Worm (Caenorhabditis elegans) whole organism, L4 larva: ENCODE results near the gene lin-9.

Experiments
- F37D6.2 ChIP-seq: sonication (generic microtip); optimal IDR thresholded peaks from 2 replicates; lab custom pipeline; 2016; ENCODE audit warnings: mild to moderate bottlenecking, missing genetic modification characterization, missing compliant biosample characterization
- ceh-28 ChIP-seq: fragments of 150-350 bp; optimal IDR thresholded peaks from 2 replicates; lab custom pipeline; 2014; ENCODE audit warnings: missing biosample characterization, missing genetic modification reagents, missing genetic modification characterization
- cey-2 ChIP-seq: sonication (generic microtip); optimal IDR thresholded peaks from 3 replicates; lab custom pipeline; 2017; ENCODE audit warnings: missing genetic modification characterization, mild to moderate bottlenecking, missing compliant biosample characterization, antibody characterized with exemption, borderline replicate concordance; ENCODE audit not compliant: insufficient read depth
- fos-1 ChIP-seq: fragments of 150-350 bp; optimal IDR thresholded peaks from 2 replicates; lab custom pipeline; 2014; ENCODE audit warnings: missing biosample characterization, missing genetic modification characterization
- hlh-30 ChIP-seq: sonication (generic microtip); optimal IDR thresholded peaks from 2 replicates; lab custom pipeline; 2017; ENCODE audit warnings: antibody characterized with exemption, mild to moderate bottlenecking, missing genetic modification characterization, missing compliant biosample characterization; ENCODE audit not compliant: insufficient read depth
- lin-13 ChIP-seq: fragments of 150-350 bp; optimal IDR thresholded peaks from 2 replicates; lab custom pipeline; 2014; ENCODE audit warnings: missing biosample characterization, missing genetic modification reagents, missing genetic modification characterization
- lin-38 ChIP-seq: fragments of 200-800 bp; sonication (Bioruptor generic); IDR thresholded peaks from 2 replicates; pipeline ENCODE4 v1.3.6; 2022; ENCODE audit warnings: missing genetic modification reagents, missing genetic modification characterization, missing compliant biosample characterization
- nhr-102 ChIP-seq: sonication (generic microtip); optimal IDR thresholded peaks from 2 replicates; lab custom pipeline; 2016; ENCODE audit warnings: mild to moderate bottlenecking, missing genetic modification characterization, moderate library complexity, missing compliant biosample characterization
- nhr-11 ChIP-seq: fragments of 150-350 bp; optimal IDR thresholded peaks from 2 replicates; lab custom pipeline; 2014; ENCODE audit warnings: missing biosample characterization, missing genetic modification characterization
- nhr-6 ChIP-seq: fragments of 150-350 bp; optimal IDR thresholded peaks from 2 replicates; lab custom pipeline; 2014; ENCODE audit warnings: missing biosample characterization, missing genetic modification characterization
- saeg-2 ChIP-seq: fragments of 200-800 bp; sonication (Bioruptor generic); IDR thresholded peaks from 2 replicates; pipeline ENCODE4 v1.3.6; 2022; ENCODE audit warnings: missing genetic modification reagents, missing genetic modification characterization, missing compliant biosample characterization
- unc-62 ChIP-seq, 3 experiments: fragments of 150-350 bp in 1 of 3; sonication (generic microtip); optimal IDR thresholded peaks in 2 of 3; peaks in 1 of 3; 1 replicate in 1 of 3; 2 replicates in 2 of 3; lab custom pipeline; 2014 to 2017; ENCODE audit warnings: missing biosample characterization in 3 of 3, missing genetic modification characterization in 3 of 3, missing genetic modification reagents in 3 of 3, missing genotype in 1 of 3
- zag-1 ChIP-seq: fragments of 150-350 bp; optimal IDR thresholded peaks from 2 replicates; lab custom pipeline; 2014; ENCODE audit warnings: missing biosample characterization, missing genetic modification characterization

ce11 chrIII:8866983-8867842, 36.7 kb downstream of the lin-9 start:
- TF ChIP-seq nhr-102 (tag; lab: Kevin White, UChicago), result no peak
- peak; percentile 13 for TF ChIP-seq lin-38 (GFP tag; lab: Robert Waterston, UW)
- TF ChIP-seq saeg-2, result 0 out of 2 replicates have a peak, but pooled peaks have one; percentile 7
- TF ChIP-seq cey-2, result peak; percentile 66
- peak in 1 of 2 experiments; percentile 67 for TF ChIP-seq unc-62 (GFP tag; optimal IDR thresholded peaks at IDR 0.05 in 1 of 2; lab: Kevin White, UChicago)
- TF ChIP-seq unc-62 (tag; optimal IDR thresholded peaks at IDR 0.05; lab: Kevin White, UChicago), result no peak
- TF ChIP-seq nhr-6 (tag; lab: Kevin White, UChicago), result no peak
- no peak for TF ChIP-seq nhr-11
- TF ChIP-seq F37D6.2 (tag; lab: Kevin White, UChicago), result no peak
- peak; percentile 42 for TF ChIP-seq hlh-30
- peak; percentile 41 for TF ChIP-seq ceh-28 (tag; lab: Kevin White, UChicago)
- TF ChIP-seq lin-13 (GFP tag; lab: Kevin White, UChicago), result peak; percentile 53
- TF ChIP-seq zag-1, result no peak
- no peak for TF ChIP-seq fos-1 (tag; lab: Kevin White, UChicago)
